Worm (Caenorhabditis elegans) whole organism, midembryonic: ENCODE data around the gene ceph-41.

Source experiments
- cog-1 ChIP-seq: sonication (generic microtip); optimal IDR thresholded peaks from 2 replicates; lab custom pipeline; 2016; ENCODE audit warnings: missing genetic modification characterization, missing compliant biosample characterization
- klf-2 ChIP-seq: fragments of 200-800 bp; sonication (Bioruptor generic); conservative IDR thresholded peaks from 2 replicates; pipeline ENCODE4 v1.3.6; 2022; ENCODE audit warnings: missing genetic modification reagents, missing genetic modification characterization, missing compliant biosample characterization
- ref-1 ChIP-seq: fragments of 200-800 bp; sonication (Bioruptor generic); conservative IDR thresholded peaks from 2 replicates; pipeline ENCODE4 v1.3.6; 2022; ENCODE audit warnings: missing genetic modification reagents, missing genetic modification characterization, missing compliant biosample characterization
- tab-1 ChIP-seq: fragments of 200-800 bp; sonication (Bioruptor generic); IDR thresholded peaks from 2 replicates; pipeline ENCODE4 v1.3.6; 2022; ENCODE audit warnings: missing genetic modification characterization, missing compliant biosample characterization

DNA sequence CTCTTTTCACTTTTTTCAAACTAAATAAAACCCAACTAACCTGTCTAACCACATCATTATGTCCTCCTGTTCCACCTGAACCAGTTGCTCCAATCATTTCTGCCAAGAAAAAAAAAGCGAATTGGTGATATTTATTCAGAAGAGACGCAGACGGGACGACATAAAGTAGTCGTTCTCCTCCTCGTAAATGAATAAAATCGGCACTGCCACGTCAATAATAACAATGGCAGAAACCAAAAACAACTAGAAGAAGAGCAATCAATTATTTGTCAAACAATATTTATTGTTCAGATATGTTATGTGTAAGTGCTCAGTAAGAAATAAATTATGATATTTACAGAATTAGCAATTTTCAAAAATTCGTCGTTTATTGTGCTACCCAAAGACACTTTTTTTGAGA lies 19.5 kb upstream of the ceph-41 start, which contains the start of gene rabs-5:
- TF ChIP-seq klf-2 (GFP tag; lab: Robert Waterston, UW): no peak
- TF ChIP-seq cog-1 (tag; lab: Kevin White, UChicago): no peak
- TF ChIP-seq tab-1 (GFP tag; lab: Robert Waterston, UW): no peak
- TF ChIP-seq ref-1 (GFP tag; lab: Robert Waterston, UW): no peak
